Worm (Caenorhabditis elegans) whole organism, young adult: ENCODE measurements around the gene acr-16.

ENCODE experiments used
- B0261.1 ChIP-seq: sonication (generic microtip); optimal IDR thresholded peaks from 2 replicates; lab custom pipeline; 2016; ENCODE audit warnings: mild to moderate bottlenecking, missing genetic modification characterization, moderate library complexity, missing compliant biosample characterization
- C17E4.6 ChIP-seq: fragments of 200-800 bp; sonication (Bioruptor generic); IDR thresholded peaks from 2 replicates; pipeline ENCODE4 v1.3.6; 2022; ENCODE audit warnings: missing genetic modification reagents, missing genetic modification characterization, missing compliant biosample characterization
- F10E7.11 ChIP-seq: sonication (generic microtip); optimal IDR thresholded peaks from 2 replicates; lab custom pipeline; 2017; ENCODE audit warnings: mild to moderate bottlenecking, missing genetic modification characterization, moderate library complexity, missing compliant biosample characterization
- F52B5.7 ChIP-seq: sonication (generic microtip); optimal IDR thresholded peaks from 2 replicates; lab custom pipeline; 2016; ENCODE audit warnings: mild to moderate bottlenecking, missing genetic modification characterization, missing compliant biosample characterization
- F55B11.4 ChIP-seq: sonication (generic microtip); optimal IDR thresholded peaks from 2 replicates; lab custom pipeline; 2016; ENCODE audit warnings: missing compliant biosample characterization, missing genetic modification characterization, borderline replicate concordance; ENCODE audit not compliant: insufficient read depth
- F57A8.1 ChIP-seq: fragments of 200-800 bp; sonication (Bioruptor generic); optimal IDR thresholded peaks from 2 replicates; lab custom pipeline; 2018; ENCODE audit warnings: mild to moderate bottlenecking, missing genetic modification characterization, moderate library complexity, missing compliant biosample characterization
- F57C9.4 ChIP-seq: sonication (generic microtip); optimal IDR thresholded peaks from 2 replicates; lab custom pipeline; 2017; ENCODE audit warnings: mild to moderate bottlenecking, missing genetic modification characterization, missing compliant biosample characterization
- K11D2.4 ChIP-seq: fragments of 200-800 bp; sonication (Bioruptor generic); IDR thresholded peaks from 2 replicates; pipeline ENCODE4 v1.3.6; 2022; ENCODE audit warnings: missing genetic modification reagents, missing genetic modification characterization, missing compliant biosample characterization
- Y95B8A.8 ChIP-seq: fragments of 200-800 bp; sonication (Bioruptor generic); IDR thresholded peaks from 2 replicates; pipeline ENCODE4 v1.3.6; 2022; ENCODE audit warnings: missing genetic modification reagents, missing genetic modification characterization, missing compliant biosample characterization
- aptf-2 ChIP-seq: fragments of 200-800 bp; sonication (Bioruptor generic); conservative IDR thresholded peaks from 2 replicates; pipeline ENCODE4 v1.3.6; 2022; ENCODE audit warnings: missing genetic modification reagents, missing genetic modification characterization, missing compliant biosample characterization
- attf-3 ChIP-seq: fragments of 200-800 bp; sonication (Bioruptor generic); conservative IDR thresholded peaks from 2 replicates; pipeline ENCODE4 v1.3.6; 2022; ENCODE audit warnings: missing genetic modification reagents, missing genetic modification characterization, missing compliant biosample characterization
- attf-5 ChIP-seq: fragments of 200-800 bp; sonication (Bioruptor generic); optimal IDR thresholded peaks from 2 replicates; lab custom pipeline; 2018; ENCODE audit warnings: mild to moderate bottlenecking, missing genetic modification characterization, missing compliant biosample characterization
- ceh-27 ChIP-seq: fragments of 200-800 bp; sonication (Bioruptor generic); optimal IDR thresholded peaks from 2 replicates; lab custom pipeline; 2018; ENCODE audit warnings: mild to moderate bottlenecking, missing genetic modification characterization, moderate library complexity, missing compliant biosample characterization
- ceh-58 ChIP-seq: fragments of 200-800 bp; sonication (Bioruptor generic); IDR thresholded peaks from 2 replicates; pipeline ENCODE4 v1.3.6; 2022; ENCODE audit warnings: missing genetic modification characterization, missing compliant biosample characterization
- die-1 ChIP-seq: sonication (generic microtip); optimal IDR thresholded peaks from 2 replicates; lab custom pipeline; 2016; ENCODE audit warnings: missing genotype, mild to moderate bottlenecking, missing genetic modification characterization, missing compliant biosample characterization
- egrh-3 ChIP-seq: fragments of 200-800 bp; sonication (Bioruptor generic); IDR thresholded peaks from 2 replicates; pipeline ENCODE4 v1.3.6; 2022; ENCODE audit warnings: missing genetic modification reagents, missing genetic modification characterization, missing compliant biosample characterization
- hlh-12 ChIP-seq: sonication (generic microtip); optimal IDR thresholded peaks from 2 replicates; lab custom pipeline; 2016; ENCODE audit warnings: missing genetic modification characterization, missing compliant biosample characterization
- hmg-1.2 ChIP-seq: fragments of 200-800 bp; sonication (Bioruptor generic); IDR thresholded peaks from 2 replicates; pipeline ENCODE4 v1.3.6; 2022; ENCODE audit warnings: missing genetic modification reagents, missing genetic modification characterization, missing compliant biosample characterization
- hmg-20 ChIP-seq: fragments of 200-800 bp; sonication (Bioruptor generic); IDR thresholded peaks from 2 replicates; pipeline ENCODE4 v1.3.6; 2022; ENCODE audit warnings: missing genetic modification reagents, missing genetic modification characterization, missing compliant biosample characterization
- lin-35 ChIP-seq, 3 experiments: fragments of 150-350 bp in 2 of 3; sonication (generic microtip) in 1 of 3; optimal IDR thresholded peaks; 2 replicates each; lab custom pipeline; 2014 to 2018; ENCODE audit warnings: missing biosample characterization in 3 of 3, missing genetic modification characterization in 3 of 3, missing genetic modification reagents in 3 of 3
- lin-40 ChIP-seq: sonication (generic microtip); optimal IDR thresholded peaks from 2 replicates; lab custom pipeline; 2016; ENCODE audit warnings: missing genetic modification characterization, mild to moderate bottlenecking, missing compliant biosample characterization, missing genotype, missing genetic modification reagents
- lin-54 ChIP-seq: fragments of 200-800 bp; sonication (Bioruptor generic); optimal IDR thresholded peaks from 2 replicates; lab custom pipeline; 2018; ENCODE audit warnings: mild to moderate bottlenecking, missing genetic modification characterization, missing compliant biosample characterization
- lsl-1 ChIP-seq: fragments of 200-800 bp; sonication (Bioruptor generic); optimal IDR thresholded peaks from 2 replicates; lab custom pipeline; 2018; ENCODE audit warnings: mild to moderate bottlenecking, missing genetic modification characterization, moderate library complexity, missing compliant biosample characterization
- madf-10 ChIP-seq: sonication (generic microtip); optimal IDR thresholded peaks from 2 replicates; lab custom pipeline; 2016; ENCODE audit warnings: mild to moderate bottlenecking, missing genetic modification characterization, missing compliant biosample characterization
- madf-3 ChIP-seq: fragments of 200-800 bp; sonication (Bioruptor generic); IDR thresholded peaks from 2 replicates; pipeline ENCODE4 v1.3.6; 2022; ENCODE audit warnings: missing genetic modification reagents, missing genetic modification characterization, missing compliant biosample characterization
- madf-8 ChIP-seq: fragments of 200-800 bp; sonication (Bioruptor generic); conservative IDR thresholded peaks from 2 replicates; pipeline ENCODE4 v1.3.6; 2022; ENCODE audit warnings: missing genetic modification reagents, missing genetic modification characterization, missing compliant biosample characterization
- mxl-1 ChIP-seq: sonication (generic microtip); optimal IDR thresholded peaks from 2 replicates; lab custom pipeline; 2016; ENCODE audit warnings: missing genetic modification characterization, missing compliant biosample characterization
- nfyb-1 ChIP-seq: fragments of 200-800 bp; sonication (Bioruptor generic); IDR thresholded peaks from 2 replicates; pipeline ENCODE4 v1.3.6; 2022; ENCODE audit warnings: missing genetic modification reagents, missing genetic modification characterization, missing compliant biosample characterization
- pbrm-1 ChIP-seq: fragments of 200-800 bp; sonication (Bioruptor generic); IDR thresholded peaks from 2 replicates; pipeline ENCODE4 v1.3.6; 2022; ENCODE audit warnings: missing genetic modification reagents, missing genetic modification characterization, missing compliant biosample characterization
- rpc-1 ChIP-seq, 2 experiments: fragments of 150-350 bp in 1 of 2; sonication (generic microtip) in 1 of 2; optimal IDR thresholded peaks; 2 replicates each; lab custom pipeline; 2014 to 2018; ENCODE audit warnings: missing biosample characterization in 1 of 2, missing genetic modification characterization in 1 of 2, missing genetic modification reagents in 1 of 2, missing genotype in 1 of 2
- tbp1 ChIP-seq: fragments of 200-800 bp; sonication (Bioruptor generic); optimal IDR thresholded peaks from 2 replicates; lab custom pipeline; 2018; ENCODE audit warnings: mild to moderate bottlenecking, missing genetic modification characterization, missing compliant biosample characterization
- tlf-1 ChIP-seq: fragments of 200-800 bp; sonication (Bioruptor generic); optimal IDR thresholded peaks from 2 replicates; lab custom pipeline; 2018; ENCODE audit warnings: mild to moderate bottlenecking, missing genetic modification characterization, missing compliant biosample characterization
- zfh-2 ChIP-seq: fragments of 200-800 bp; sonication (Bioruptor generic); conservative IDR thresholded peaks from 2 replicates; pipeline ENCODE4 v1.3.6; 2022; ENCODE audit warnings: missing genetic modification reagents, missing genetic modification characterization, missing compliant biosample characterization
- ztf-26 ChIP-seq: sonication (generic microtip); optimal IDR thresholded peaks from 2 replicates; lab custom pipeline; 2017; ENCODE audit warnings: missing genetic modification characterization, missing compliant biosample characterization
- ztf-3 ChIP-seq: fragments of 200-800 bp; sonication (Bioruptor generic); optimal IDR thresholded peaks from 2 replicates; lab custom pipeline; 2018; ENCODE audit warnings: mild to moderate bottlenecking, missing genetic modification characterization, missing compliant biosample characterization

The acr-16 gene

DNA sequence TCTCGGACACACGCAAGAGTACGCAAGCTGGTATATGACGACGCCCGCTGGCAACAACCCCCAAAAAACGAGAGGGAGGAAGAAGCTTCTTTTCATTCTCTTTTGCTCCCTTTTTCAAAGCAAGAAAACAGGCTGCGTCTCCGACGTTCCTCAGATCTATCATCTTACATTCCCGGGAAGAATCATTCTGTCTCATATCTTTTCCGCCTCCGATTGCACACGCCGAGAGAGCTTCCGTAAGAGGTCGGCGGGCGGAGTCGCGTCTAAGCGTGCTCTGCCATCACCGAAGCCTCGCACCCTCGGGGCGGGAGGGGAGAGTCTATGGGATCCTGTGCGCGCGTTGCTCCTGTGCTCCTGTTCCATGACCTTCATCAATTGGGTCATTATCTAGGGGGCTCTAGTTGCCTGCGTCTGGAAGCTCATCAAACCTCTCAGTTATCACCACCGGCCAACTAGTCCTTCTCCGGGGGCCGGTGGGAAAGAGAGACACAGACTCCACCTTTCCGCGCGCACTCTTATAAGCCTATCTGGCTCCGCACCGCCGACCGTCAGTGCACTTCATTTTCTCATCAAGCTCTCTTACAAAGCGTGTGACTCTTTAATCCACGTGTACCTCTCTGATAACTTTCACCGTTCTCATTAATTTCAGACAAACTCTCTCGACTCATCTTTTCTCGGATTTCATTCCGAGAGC is 15.3 kb upstream of the acr-16 start, which contains the start of the genes slc-17.8 and asns-1:
Gene slc-17.8 (minus strand): TSS at position 51 of the 694 bp plus-strand sequence.
Gene asns-1 (plus strand): TSS at position 644 of the 694 bp plus-strand sequence.
- TF ChIP-seq rpc-1 (optimal IDR thresholded peaks at IDR 0.05; lab: Kevin White, UChicago) = no peak
- no peak for TF ChIP-seq rpc-1 (tag; optimal IDR thresholded peaks at IDR 0.05; lab: Kevin White, UChicago)
- no peak for TF ChIP-seq lin-54
- TF ChIP-seq F55B11.4 (tag; lab: Kevin White, UChicago) = no peak
- TF ChIP-seq pbrm-1 (GFP tag; lab: Robert Waterston, UW) = no peak
- no peak for TF ChIP-seq die-1
- no peak for TF ChIP-seq aptf-2
- no peak for TF ChIP-seq F57C9.4 (tag; lab: Kevin White, UChicago)
- no peak for TF ChIP-seq ztf-3 (GFP tag; lab: Kevin White, UChicago)
- no peak for TF ChIP-seq lin-35 (GFP tag; optimal IDR thresholded peaks at IDR 0.05; lab: Kevin White, UChicago)
- TF ChIP-seq F57A8.1 (GFP tag; lab: Kevin White, UChicago) = peak; percentile 11
- no peak for TF ChIP-seq tlf-1 (GFP tag; lab: Kevin White, UChicago)
- TF ChIP-seq zfh-2 = peak; percentile 84
- no peak for TF ChIP-seq madf-10 (tag; lab: Kevin White, UChicago)
- no peak for TF ChIP-seq F52B5.7 (tag; lab: Kevin White, UChicago)
- TF ChIP-seq tbp1 (GFP tag; lab: Kevin White, UChicago) = no peak
- no peak for TF ChIP-seq hlh-12 (tag; lab: Kevin White, UChicago)
- TF ChIP-seq hmg-20 (GFP tag; lab: Robert Waterston, UW) = no peak
- no peak for TF ChIP-seq ceh-58
- TF ChIP-seq egrh-3 = peak; percentile 69; the same call in 1 of the 2 replicates
- TF ChIP-seq nfyb-1 = no peak
- no peak for TF ChIP-seq mxl-1 (tag; lab: Kevin White, UChicago)
- no peak for TF ChIP-seq K11D2.4 (GFP tag; lab: Robert Waterston, UW)
- no peak for TF ChIP-seq madf-8 (GFP tag; lab: Robert Waterston, UW)

DNA sequence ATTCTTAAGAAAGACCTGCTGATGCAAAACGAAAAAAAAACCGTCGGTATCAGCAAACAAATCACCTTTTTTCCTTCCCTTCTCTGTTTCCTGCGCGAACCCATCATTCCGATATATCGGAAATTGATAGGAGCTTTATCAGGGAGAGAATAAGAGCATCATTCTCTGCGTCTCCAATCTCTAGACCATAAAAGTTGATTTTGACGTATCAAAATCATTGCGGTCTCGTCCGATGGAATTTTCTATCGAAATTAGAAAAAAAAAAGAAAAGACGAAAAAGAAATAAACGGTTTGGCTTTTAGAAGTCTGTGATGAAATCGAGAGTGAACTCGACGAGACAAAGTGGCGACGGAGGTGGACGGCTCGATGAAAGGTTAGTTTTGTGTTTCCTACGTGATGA is 12.0 kb upstream of the acr-16 start, which contains the start of gene stdh-4:
Gene stdh-4 (plus strand): TSS at position 301 of the 400 bp plus-strand sequence.
- TF ChIP-seq F10E7.11 (tag; lab: Kevin White, UChicago) (no peak), ceh-27 (no peak), F57C9.4 (tag; lab: Kevin White, UChicago) (no peak), tbp1 (GFP tag; lab: Kevin White, UChicago) (no peak), lsl-1 (no peak), attf-3 (GFP tag; lab: Robert Waterston, UW) (no peak), hmg-1.2 (GFP tag; lab: Robert Waterston, UW) (no peak), B0261.1 (tag; lab: Kevin White, UChicago) (no peak), madf-10 (tag; lab: Kevin White, UChicago) (no peak), rpc-1 (optimal IDR thresholded peaks at IDR 0.05; lab: Kevin White, UChicago) (no peak), rpc-1 (tag; optimal IDR thresholded peaks at IDR 0.05; lab: Kevin White, UChicago) (no peak), Y95B8A.8 (GFP tag; lab: Robert Waterston, UW) (no peak), lin-40 (no peak)

DNA sequence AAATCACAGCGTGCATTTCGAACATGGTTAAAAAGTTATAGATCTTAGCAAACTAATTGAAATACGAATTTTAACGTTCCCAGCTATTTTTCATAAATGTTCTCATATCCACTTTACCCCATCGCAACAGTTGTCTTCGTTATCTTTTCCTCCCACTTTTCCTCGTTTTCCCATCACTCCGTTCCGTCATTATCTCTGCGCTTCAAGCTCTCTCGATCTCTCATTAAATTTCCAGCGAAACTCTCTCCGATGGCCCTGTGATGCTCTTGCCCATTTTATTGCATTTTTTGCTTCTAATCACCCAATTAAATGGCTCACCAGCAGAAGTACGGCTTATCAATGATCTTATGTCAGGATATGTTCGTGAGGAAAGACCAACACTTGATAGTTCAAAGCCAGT is 8.6 kb upstream of the acr-16 start, which contains the start of gene acr-15:
Gene acr-15 (plus strand): TSS at position 236 of the 400 bp plus-strand sequence.
- no peak for TF ChIP-seq attf-5 (GFP tag; lab: Kevin White, UChicago)
- no peak for TF ChIP-seq C17E4.6 (GFP tag; lab: Robert Waterston, UW)
- TF ChIP-seq ztf-26 = no peak
- no peak for TF ChIP-seq lsl-1
- 0 out of 2 replicates have a peak, but pooled peaks have one; percentile 44 for TF ChIP-seq madf-3 (GFP tag; lab: Robert Waterston, UW)
